Fruit fly (Drosophila melanogaster): ENCODE measurements around the gene Dci.

The Dci gene

dm6 chr3L:820332-820731, 30.8 kb upstream of the Dci start (continued):
- TF ChIP-seq CG10462 (GFP tag; optimal IDR thresholded peaks at IDR 0.05) (peak; percentile 60), Mad (GFP tag; optimal IDR thresholded peaks at IDR 0.05) (peak; percentile 46), Trl (optimal IDR thresholded peaks at IDR 0.05) (no peak), Trl (GFP tag; optimal IDR thresholded peaks at IDR 0.05) (no peak), disco-r (GFP tag; optimal IDR thresholded peaks at IDR 0.05) (no peak), CG17802 (tag; optimal IDR thresholded peaks at IDR 0.05) (peak; percentile 47), btn (GFP tag; optimal IDR thresholded peaks at IDR 0.05) (no peak), Dref (GFP tag; IDR thresholded peaks at IDR 0.05) (no peak), Taf1 (GFP tag; IDR thresholded peaks at IDR 0.05) (no peak), seq (GFP tag; IDR thresholded peaks at IDR 0.05) (peak; percentile 84), klu (GFP tag; IDR thresholded peaks at IDR 0.05) (no peak), Hmr (GFP tag; optimal IDR thresholded peaks at IDR 0.05) (peak; percentile 63), CG9876 (GFP tag; optimal IDR thresholded peaks at IDR 0.05) (no peak), ase (GFP tag; IDR thresholded peaks at IDR 0.05) (peak; percentile 75; the same call in 2 of the 3 replicates), Xbp1 (GFP tag; optimal IDR thresholded peaks at IDR 0.05) (peak; percentile 74), toy (GFP tag; IDR thresholded peaks at IDR 0.05) (no peak), maf-S (GFP tag; optimal IDR thresholded peaks at IDR 0.05) (no peak), tll (GFP tag; optimal IDR thresholded peaks at IDR 0.05) (no peak), en (GFP tag; optimal IDR thresholded peaks at IDR 0.05) (no peak), Meics (GFP tag; optimal IDR thresholded peaks at IDR 0.05) (peak; percentile 73), mam (GFP tag; optimal IDR thresholded peaks at IDR 0.05) (peak; percentile 19), sug (tag; optimal IDR thresholded peaks at IDR 0.05) (peak; percentile 34), CG1647 (GFP tag; optimal IDR thresholded peaks at IDR 0.05) (peak; percentile 28), org-1 (GFP tag; optimal IDR thresholded peaks at IDR 0.05) (peak; percentile 15), CG14965 (GFP tag; optimal IDR thresholded peaks at IDR 0.05; ENCODE audit: borderline replicate concordance) (no peak), CG32772 (GFP tag; IDR thresholded peaks at IDR 0.05) (peak; percentile 75), CG2712 (tag; optimal IDR thresholded peaks at IDR 0.05) (peak; percentile 71), Hmx (GFP tag; optimal IDR thresholded peaks at IDR 0.05) (no peak), CG7745 (tag; optimal IDR thresholded peaks at IDR 0.05) (no peak), insv (GFP tag; optimal IDR thresholded peaks at IDR 0.05) (no peak), CG10267 (tag; optimal IDR thresholded peaks at IDR 0.05) (peak; percentile 57), tup (GFP tag; optimal IDR thresholded peaks at IDR 0.05) (no peak), Bteb2 (GFP tag; optimal IDR thresholded peaks at IDR 0.05) (no peak), CG1024 (GFP tag; IDR thresholded peaks at IDR 0.05) (peak; percentile 69), NFAT (GFP tag; IDR thresholded peaks at IDR 0.05) (0 out of 2 replicates have a peak, but pooled peaks have one; percentile 32), lola (GFP tag; optimal IDR thresholded peaks at IDR 0.05) (peak in 1 of 3 experiments; percentile 29), slp2 (GFP tag; optimal IDR thresholded peaks at IDR 0.05) (no peak), Myb (GFP tag; optimal IDR thresholded peaks at IDR 0.05) (no peak), HHEX (GFP tag; optimal IDR thresholded peaks at IDR 0.05) (peak; percentile 64), CG4707 (GFP tag; optimal IDR thresholded peaks at IDR 0.05) (no peak), CrebB (tag; optimal IDR thresholded peaks at IDR 0.05) (no peak), CG30020 (tag; optimal IDR thresholded peaks at IDR 0.05) (no peak), CG18619 (GFP tag; optimal IDR thresholded peaks at IDR 0.05) (peak; percentile 48), CG31365 (tag; optimal IDR thresholded peaks at IDR 0.05) (no peak), Hey (tag; optimal IDR thresholded peaks at IDR 0.05) (no peak), Dbx (GFP tag; IDR thresholded peaks at IDR 0.05) (no peak), repo (GFP tag; optimal IDR thresholded peaks at IDR 0.05) (no peak), tna (GFP tag; IDR thresholded peaks at IDR 0.05; ENCODE audit: partially characterized antibody) (no peak), aop (GFP tag; IDR thresholded peaks at IDR 0.05) (no peak), dan (GFP tag; IDR thresholded peaks at IDR 0.05) (no peak), bigmax (GFP tag; optimal IDR thresholded peaks at IDR 0.05) (no peak), CG1529 (GFP tag; optimal IDR thresholded peaks at IDR 0.05) (peak; percentile 60)

Data from whole organism, embryonic.